Fruit fly (Drosophila melanogaster) whole organism, wandering third instar larva: ENCODE data around the gene CG7896.

Experiments used
- Abd-B ChIP-seq: fragments of >200 bp; optimal IDR thresholded peaks from 2 replicates; lab custom pipeline; 2017; ENCODE audit warnings: missing biosample characterization, missing genetic modification characterization
- CG9705 ChIP-seq: fragments of 200-800 bp; sonication (Bioruptor generic); optimal IDR thresholded peaks from 2 replicates; lab custom pipeline; 2018; ENCODE audit warnings: missing biosample characterization, mild to moderate bottlenecking, missing genetic modification characterization
- CrebA ChIP-seq: fragments of 200-800 bp; sonication (Bioruptor generic); optimal IDR thresholded peaks from 2 replicates; lab custom pipeline; 2016; ENCODE audit warnings: missing biosample characterization, mild to moderate bottlenecking, missing genetic modification characterization, borderline replicate concordance
- Dfd ChIP-seq: fragments of >200 bp; optimal IDR thresholded peaks from 2 replicates; lab custom pipeline; 2017; ENCODE audit warnings: missing biosample characterization, missing genetic modification characterization
- GATAd ChIP-seq: sonication (Bioruptor generic); optimal IDR thresholded peaks from 2 replicates; lab custom pipeline; 2016; ENCODE audit warnings: missing biosample characterization, missing genetic modification characterization
- HLH106 ChIP-seq: fragments of 200-800 bp; optimal IDR thresholded peaks from 3 replicates; lab custom pipeline; 2019; ENCODE audit warnings: missing biosample characterization, mild to moderate bottlenecking, missing genetic modification characterization, moderate library complexity
- Hnf4 ChIP-seq: fragments of 200-800 bp; sonication (Bioruptor generic); optimal IDR thresholded peaks from 2 replicates; lab custom pipeline; 2016; ENCODE audit warnings: missing biosample characterization, mild to moderate bottlenecking, missing genetic modification characterization
- Hr78 ChIP-seq: fragments of >200 bp; optimal IDR thresholded peaks from 2 replicates; lab custom pipeline; 2017; ENCODE audit warnings: missing biosample characterization, missing genetic modification characterization
- Hr83 ChIP-seq: fragments of 200-300 bp; sonication (Bioruptor generic); optimal IDR thresholded peaks from 2 replicates; lab custom pipeline; 2016; ENCODE audit warnings: missing biosample characterization, mild to moderate bottlenecking, missing genetic modification characterization, moderate library complexity; ENCODE audit not compliant: poor library complexity, severe bottlenecking
- Jra ChIP-seq: sonication (Bioruptor generic); optimal IDR thresholded peaks from 2 replicates; lab custom pipeline; 2016; ENCODE audit warnings: missing biosample characterization, missing genetic modification characterization
- Mio ChIP-seq: sonication (Bioruptor generic); optimal IDR thresholded peaks from 2 replicates; lab custom pipeline; 2016; ENCODE audit warnings: missing biosample characterization, missing genetic modification characterization
- Myc ChIP-seq: fragments of >200 bp; optimal IDR thresholded peaks from 2 replicates; lab custom pipeline; 2017
- N ChIP-seq: fragments of >200 bp; optimal IDR thresholded peaks from 2 replicates; lab custom pipeline; 2018; ENCODE audit warnings: missing biosample characterization, missing external identifiers, missing genetic modification characterization
- OdsH ChIP-seq: fragments of 200-800 bp; sonication (Bioruptor generic); optimal IDR thresholded peaks from 2 replicates; lab custom pipeline; 2016; ENCODE audit warnings: missing biosample characterization, mild to moderate bottlenecking, missing genetic modification characterization
- Sp1 ChIP-seq: fragments of 200-800 bp; sonication (Bioruptor generic); optimal IDR thresholded peaks from 3 replicates; lab custom pipeline; 2019; ENCODE audit warnings: missing biosample characterization, mild to moderate bottlenecking, missing genetic modification characterization, moderate library complexity
- Vsx2 ChIP-seq: fragments of 200-300, 225-300 bp; sonication (Bioruptor generic); optimal IDR thresholded peaks from 2 replicates; lab custom pipeline; 2018; ENCODE audit warnings: missing biosample characterization, missing genetic modification characterization; ENCODE audit not compliant: partially characterized antibody
- brk ChIP-seq: fragments of 200-800 bp; sonication (Bioruptor generic); optimal IDR thresholded peaks from 2 replicates; lab custom pipeline; 2016; ENCODE audit warnings: missing biosample characterization, mild to moderate bottlenecking, missing genetic modification characterization
- dl ChIP-seq, 2 experiments: fragments of 175-275, 200-275 bp in 1 of 2; fragments of 200-275 bp in 1 of 2; sonication (Bioruptor generic); optimal IDR thresholded peaks; lab custom pipeline; 2018; ENCODE audit warnings: mild to moderate bottlenecking in 2 of 2, missing biosample characterization in 2 of 2, missing genetic modification characterization in 2 of 2, moderate library complexity in 2 of 2; ENCODE audit not compliant: partially characterized antibody in 2 of 2, insufficient read depth in 1 of 2
- dmrt93B ChIP-seq: fragments of 200-800 bp; sonication (Bioruptor generic); optimal IDR thresholded peaks from 2 replicates; lab custom pipeline; 2018; ENCODE audit warnings: missing biosample characterization, mild to moderate bottlenecking, missing genetic modification characterization
- dsf ChIP-seq: sonication (Bioruptor generic); optimal IDR thresholded peaks from 2 replicates; lab custom pipeline; 2016; ENCODE audit warnings: missing biosample characterization, missing genetic modification characterization, borderline replicate concordance
- foxo ChIP-seq, 2 experiments: fragments of 200-800 bp; sonication (Bioruptor generic); optimal IDR thresholded peaks; 2 replicates in 1 of 2; 3 replicates in 1 of 2; lab custom pipeline; 2016 to 2017; ENCODE audit warnings: missing biosample characterization in 2 of 2, missing genetic modification characterization in 2 of 2
- fru ChIP-seq: fragments of 200-800 bp; sonication (Bioruptor generic); optimal IDR thresholded peaks from 3 replicates; lab custom pipeline; 2016; ENCODE audit warnings: missing biosample characterization, mild to moderate bottlenecking, missing genetic modification characterization
- jim ChIP-seq: fragments of 175-275, 200-325 bp; sonication (Bioruptor generic); optimal IDR thresholded peaks from 2 replicates; lab custom pipeline; 2016; ENCODE audit warnings: missing biosample characterization, mild to moderate bottlenecking, missing genetic modification characterization
- pan ChIP-seq: fragments of >200 bp; optimal IDR thresholded peaks from 2 replicates; lab custom pipeline; 2017
- psq ChIP-seq: fragments of 200-800 bp; sonication (Bioruptor generic); optimal IDR thresholded peaks from 3 replicates; lab custom pipeline; 2017; ENCODE audit warnings: missing biosample characterization, mild to moderate bottlenecking, missing genetic modification characterization, moderate library complexity
- sage ChIP-seq: fragments of 200-800 bp; sonication (Bioruptor generic); optimal IDR thresholded peaks from 2 replicates; lab custom pipeline; 2016; ENCODE audit warnings: missing biosample characterization, mild to moderate bottlenecking, missing genetic modification characterization
- sv ChIP-seq: fragments of 200-800 bp; sonication (Bioruptor generic); optimal IDR thresholded peaks from 3 replicates; lab custom pipeline; 2016; ENCODE audit warnings: missing biosample characterization, missing genetic modification characterization
- usp ChIP-seq: fragments of >200 bp; optimal IDR thresholded peaks from 2 replicates; lab custom pipeline; 2017; ENCODE audit warnings: missing biosample characterization, missing genetic modification characterization
- woc ChIP-seq: sonication (Bioruptor generic); optimal IDR thresholded peaks from 2 replicates; lab custom pipeline; 2016; ENCODE audit warnings: missing biosample characterization, mild to moderate bottlenecking, missing genetic modification characterization

The CG7896 gene

DNA sequence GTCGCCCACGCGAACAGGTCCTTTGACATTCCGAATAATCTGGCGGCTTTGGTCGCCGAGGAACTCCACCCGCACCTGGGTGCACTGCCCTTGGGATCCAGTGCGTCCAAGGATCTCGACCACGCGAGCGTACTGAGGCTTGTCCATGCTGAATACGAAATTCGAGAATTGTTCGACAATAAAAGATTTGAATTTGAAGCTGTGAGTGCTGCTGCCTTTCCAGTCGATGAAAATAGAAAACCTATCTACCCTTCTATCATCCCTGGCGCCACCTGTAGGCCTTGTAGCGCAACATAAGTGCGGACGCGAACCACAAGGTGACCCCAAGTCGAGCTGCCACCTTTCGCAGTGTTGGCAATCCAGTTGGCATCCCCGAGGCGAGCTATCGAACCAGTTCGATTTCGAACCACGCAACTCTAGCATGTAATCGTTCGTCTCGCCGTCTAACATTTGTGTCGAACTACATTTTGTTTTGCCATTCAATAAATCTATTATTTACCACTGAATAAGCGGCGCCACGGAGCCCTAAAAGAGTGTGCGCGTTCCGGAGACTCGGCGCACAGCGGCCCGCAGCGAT, 39.3 kb downstream of the CG7896 start, which contains the start of the genes RpS28a and Axn:
Gene RpS28a (minus strand): TSS at position 197 of the 577 bp plus-strand sequence.
Gene Axn (plus strand): TSS at position 391 of the 577 bp plus-strand sequence.
- TF ChIP-seq Hr78 (GFP tag; lab: Kevin White, UChicago) = peak; percentile 23
- peak; percentile 72 for TF ChIP-seq Myc (lab: Kevin White, UChicago)
- TF ChIP-seq dsf (GFP tag; lab: Kevin White, UChicago) = no peak

DNA sequence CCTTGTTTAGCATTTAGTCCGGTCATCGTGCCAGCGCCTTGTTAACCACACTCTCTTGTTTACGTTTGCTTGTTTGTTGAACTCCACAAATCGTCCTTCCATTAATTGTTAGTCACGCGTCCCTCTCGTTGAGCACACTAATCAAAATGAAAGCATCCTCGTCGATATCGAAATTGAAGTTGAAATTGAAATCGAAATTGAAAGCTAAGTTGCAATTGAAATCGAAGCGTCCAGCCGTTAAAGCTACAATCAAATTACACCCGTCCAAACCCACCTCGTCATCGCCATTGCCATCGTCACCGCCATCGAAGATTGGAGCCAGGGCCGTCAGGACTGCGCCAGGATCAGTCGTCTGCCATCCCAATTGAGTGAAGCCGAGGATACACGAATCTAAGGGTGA, 40.2 kb downstream of the CG7896 start:
- TF ChIP-seq sv (GFP tag; lab: Kevin White, UChicago) = no peak
- TF ChIP-seq sage (GFP tag; lab: Kevin White, UChicago) = no peak
- no peak for TF ChIP-seq N (GFP tag; lab: Kevin White, UChicago)
- no peak for TF ChIP-seq Hr83
- no peak for TF ChIP-seq Abd-B (GFP tag; lab: Kevin White, UChicago)
- TF ChIP-seq Jra (GFP tag; lab: Kevin White, UChicago) = no peak
- no peak for TF ChIP-seq HLH106 (tag; lab: Kevin White, UChicago)
- TF ChIP-seq Myc (lab: Kevin White, UChicago) = no peak
- TF ChIP-seq CG9705 = no peak
- no peak for TF ChIP-seq OdsH (GFP tag; lab: Kevin White, UChicago)
- no peak for TF ChIP-seq GATAd (GFP tag; lab: Kevin White, UChicago)
- no peak for TF ChIP-seq psq (GFP tag; lab: Kevin White, UChicago)
- no peak for TF ChIP-seq CrebA (GFP tag; lab: Kevin White, UChicago)
- no peak for TF ChIP-seq Sp1 (GFP tag; lab: Kevin White, UChicago)
- no peak for TF ChIP-seq jim (GFP tag; lab: Kevin White, UChicago)

DNA sequence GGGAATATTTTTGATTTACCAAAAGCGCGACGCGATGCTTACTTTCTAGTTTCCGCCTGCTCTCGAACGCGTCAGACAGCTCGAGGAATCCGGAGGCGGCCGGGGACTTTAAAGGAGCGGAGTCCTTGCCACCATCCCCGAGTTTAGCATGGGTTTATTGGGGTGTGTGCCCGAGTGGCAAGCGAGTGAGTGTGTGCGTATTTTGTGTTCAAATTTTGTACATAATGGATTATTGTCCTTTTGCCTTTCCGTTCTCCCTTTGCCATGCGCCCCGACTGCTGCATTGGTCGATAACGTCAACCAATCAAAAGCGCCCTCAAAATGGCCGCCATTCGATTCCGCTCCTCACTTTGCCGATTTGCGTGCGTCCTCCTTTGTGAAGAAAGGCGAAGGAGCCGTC, 46.8 kb downstream of the CG7896 start:
- TF ChIP-seq Vsx2 (GFP tag; lab: Kevin White, UChicago) = no peak
- TF ChIP-seq Hnf4 (GFP tag; lab: Kevin White, UChicago) = no peak
- no peak for TF ChIP-seq foxo (GFP tag; optimal IDR thresholded peaks at IDR 0.05; lab: Kevin White, UChicago)

DNA sequence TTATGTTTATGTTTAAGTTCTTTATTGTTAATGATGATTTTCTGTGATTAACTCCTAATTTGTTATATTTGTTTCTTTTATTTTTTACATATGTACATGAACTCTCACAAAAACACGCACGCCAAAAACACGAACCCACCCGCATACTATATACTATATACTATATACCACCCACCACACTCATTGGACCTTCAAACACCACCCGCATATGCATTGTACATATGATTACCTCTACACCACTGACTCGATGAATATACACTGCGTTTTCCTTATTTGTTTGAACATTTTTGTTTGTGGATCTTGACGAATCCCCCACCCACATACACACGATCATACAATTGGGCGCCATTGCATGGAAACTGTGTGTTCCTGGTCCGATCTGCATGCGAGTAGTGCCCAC, 49.1 kb downstream of the CG7896 start:
- no peak for TF ChIP-seq usp
- TF ChIP-seq, all 38 proteins: peak for 0

DNA sequence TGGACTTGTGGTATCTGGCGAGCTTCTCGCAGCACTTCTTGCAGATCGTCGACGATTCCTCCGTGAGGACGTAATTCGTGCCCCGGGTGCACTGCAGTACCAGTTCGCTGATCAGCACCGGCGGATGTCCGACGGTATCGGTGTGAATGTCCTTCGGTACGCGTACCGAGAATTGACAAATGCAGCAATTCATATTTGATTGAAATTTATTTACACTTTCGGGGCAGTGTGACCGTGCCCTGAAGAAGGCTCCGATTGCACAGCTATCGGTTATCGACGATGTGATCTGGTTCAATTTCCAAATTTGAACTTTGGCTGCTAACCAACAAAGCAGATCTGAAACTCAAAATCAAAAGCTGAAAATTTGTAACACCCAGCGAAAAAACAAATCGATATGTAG, 53.4 kb downstream of the CG7896 start, which contains the start of gene ZIPIC:
Gene ZIPIC (minus strand): TSS at position 262 of the 400 bp plus-strand sequence.
- TF ChIP-seq brk (GFP tag; lab: Kevin White, UChicago) (no peak), OdsH (GFP tag; lab: Kevin White, UChicago) (no peak), dl (GFP tag; optimal IDR thresholded peaks at IDR 0.05; lab: Kevin White, UChicago; ENCODE audit: insufficient read depth in 1 of 2, partially characterized antibody in 2 of 2) (no peak), sv (GFP tag; lab: Kevin White, UChicago) (no peak), Hr78 (GFP tag; lab: Kevin White, UChicago) (no peak)

DNA sequence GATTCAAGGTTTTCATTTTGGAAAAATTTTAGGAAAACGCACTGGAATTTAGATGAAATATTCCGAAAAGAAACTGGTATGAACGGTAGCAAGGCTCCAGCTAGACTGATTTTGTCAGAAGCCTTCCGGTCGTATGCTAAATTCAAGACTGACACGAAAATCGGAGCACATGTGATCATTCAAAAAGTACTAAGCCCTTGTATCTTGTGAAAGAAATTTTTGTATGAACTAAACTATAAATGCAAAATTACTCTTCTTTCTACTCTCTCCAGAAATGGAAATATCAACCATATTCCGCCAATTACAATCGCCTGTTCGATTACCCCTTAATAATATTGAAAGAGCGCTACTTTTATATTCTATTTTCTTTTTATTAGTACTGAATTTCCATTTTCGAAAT, 54.4 kb downstream of the CG7896 start, which contains the start of gene ocn:
Gene ocn (minus strand): TSS at position 101 of the 400 bp plus-strand sequence.
- TF ChIP-seq jim (GFP tag; lab: Kevin White, UChicago) = no peak
- TF ChIP-seq GATAd (GFP tag; lab: Kevin White, UChicago) = no peak
- no peak for TF ChIP-seq sv (GFP tag; lab: Kevin White, UChicago)
- TF ChIP-seq pan (lab: Kevin White, UChicago) = no peak
- TF ChIP-seq dmrt93B = no peak
- no peak for TF ChIP-seq Hr78 (GFP tag; lab: Kevin White, UChicago)
- no peak for TF ChIP-seq Hnf4 (GFP tag; lab: Kevin White, UChicago)
- no peak for TF ChIP-seq Mio (GFP tag; lab: Kevin White, UChicago)
- TF ChIP-seq Myc (lab: Kevin White, UChicago) = no peak
- no peak for TF ChIP-seq sage (GFP tag; lab: Kevin White, UChicago)
- no peak for TF ChIP-seq HLH106 (tag; lab: Kevin White, UChicago)
- no peak for TF ChIP-seq dl (GFP tag; optimal IDR thresholded peaks at IDR 0.05; lab: Kevin White, UChicago; ENCODE audit: insufficient read depth in 1 of 2, partially characterized antibody in 2 of 2)
- no peak for TF ChIP-seq Dfd
- no peak for TF ChIP-seq dsf (GFP tag; lab: Kevin White, UChicago)
- no peak for TF ChIP-seq Hr83
- TF ChIP-seq woc = no peak
- no peak for TF ChIP-seq fru
- no peak for TF ChIP-seq N (GFP tag; lab: Kevin White, UChicago)
- no peak for TF ChIP-seq OdsH (GFP tag; lab: Kevin White, UChicago)
